Worm (Caenorhabditis elegans) whole organism, young adult: ENCODE measurements around the gene algn-9.

Experiments used
- F23B12.7 ChIP-seq: sonication (generic microtip); optimal IDR thresholded peaks from 2 replicates; lab custom pipeline; 2017; ENCODE audit warnings: missing genetic modification characterization, mild to moderate bottlenecking, missing compliant biosample characterization, antibody characterized with exemption, moderate library complexity; ENCODE audit not compliant: insufficient read depth
- F39B2.1 ChIP-seq: fragments of 200-800 bp; sonication (Bioruptor generic); IDR thresholded peaks from 2 replicates; pipeline ENCODE4 v1.3.6; 2022; ENCODE audit warnings: missing genetic modification reagents, missing genetic modification characterization, missing compliant biosample characterization
- F49E8.2 ChIP-seq: sonication (generic microtip); optimal IDR thresholded peaks from 3 replicates; lab custom pipeline; 2017; ENCODE audit warnings: missing genetic modification characterization, mild to moderate bottlenecking, missing compliant biosample characterization, antibody characterized with exemption, moderate library complexity; ENCODE audit not compliant: insufficient read depth
- F55B11.4 ChIP-seq: sonication (generic microtip); optimal IDR thresholded peaks from 2 replicates; lab custom pipeline; 2016; ENCODE audit warnings: missing compliant biosample characterization, missing genetic modification characterization, borderline replicate concordance; ENCODE audit not compliant: insufficient read depth
- K12H6.12 ChIP-seq: fragments of 200-800 bp; sonication (Bioruptor generic); optimal IDR thresholded peaks from 2 replicates; lab custom pipeline; 2018; ENCODE audit warnings: mild to moderate bottlenecking, missing genetic modification characterization, missing compliant biosample characterization
- T26A5.8 ChIP-seq: sonication (generic microtip); optimal IDR thresholded peaks from 2 replicates; lab custom pipeline; 2016; ENCODE audit warnings: missing genetic modification characterization, missing compliant biosample characterization
- Y53G8AR.9 ChIP-seq: fragments of 200-800 bp; sonication (Bioruptor generic); conservative IDR thresholded peaks from 2 replicates; pipeline ENCODE4 v1.3.6; 2022; ENCODE audit warnings: missing genetic modification reagents, missing genetic modification characterization, missing compliant biosample characterization
- Y95B8A.8 ChIP-seq: fragments of 200-800 bp; sonication (Bioruptor generic); IDR thresholded peaks from 2 replicates; pipeline ENCODE4 v1.3.6; 2022; ENCODE audit warnings: missing genetic modification reagents, missing genetic modification characterization, missing compliant biosample characterization
- aptf-3 ChIP-seq: fragments of 200-800 bp; sonication (Bioruptor generic); IDR thresholded peaks from 2 replicates; pipeline ENCODE4 v1.3.6; 2022; ENCODE audit warnings: missing genetic modification characterization, missing compliant biosample characterization
- bed-1 ChIP-seq: fragments of 200-800 bp; sonication (Bioruptor generic); IDR thresholded peaks from 2 replicates; pipeline ENCODE4 v1.3.6; 2022; ENCODE audit warnings: missing genetic modification reagents, missing genetic modification characterization, missing compliant biosample characterization
- cebp-1 ChIP-seq, 2 experiments: fragments of 200-800 bp in 1 of 2; sonication (Bioruptor generic) in 1 of 2; sonication (generic microtip) in 1 of 2; IDR thresholded peaks in 1 of 2; optimal IDR thresholded peaks in 1 of 2; 2 replicates each; pipeline versions ENCODE4 v1.3.6 to Lab custom; 2017 to 2022; ENCODE audit warnings: missing compliant biosample characterization in 2 of 2, missing genetic modification characterization in 2 of 2, mild to moderate bottlenecking in 1 of 2, missing genetic modification reagents in 1 of 2, moderate library complexity in 1 of 2
- ceh-100 ChIP-seq: fragments of 200-800 bp; sonication (Bioruptor generic); IDR thresholded peaks from 2 replicates; pipeline ENCODE4 v1.3.6; 2022; ENCODE audit warnings: missing genetic modification reagents, missing genetic modification characterization, missing compliant biosample characterization
- ceh-27 ChIP-seq: fragments of 200-800 bp; sonication (Bioruptor generic); optimal IDR thresholded peaks from 2 replicates; lab custom pipeline; 2018; ENCODE audit warnings: mild to moderate bottlenecking, missing genetic modification characterization, moderate library complexity, missing compliant biosample characterization
- ceh-58 ChIP-seq: fragments of 200-800 bp; sonication (Bioruptor generic); IDR thresholded peaks from 2 replicates; pipeline ENCODE4 v1.3.6; 2022; ENCODE audit warnings: missing genetic modification characterization, missing compliant biosample characterization
- chd-7 ChIP-seq: sonication (generic microtip); optimal IDR thresholded peaks from 2 replicates; lab custom pipeline; 2016; ENCODE audit warnings: mild to moderate bottlenecking, missing genetic modification characterization, moderate library complexity, missing compliant biosample characterization
- egl-44 ChIP-seq: fragments of 200-800 bp; sonication (Bioruptor generic); IDR thresholded peaks from 2 replicates; pipeline ENCODE4 v1.3.6; 2022; ENCODE audit warnings: missing genetic modification reagents, missing genetic modification characterization, missing compliant biosample characterization
- ekl-4 ChIP-seq: fragments of 200-800 bp; sonication (Bioruptor generic); IDR thresholded peaks from 2 replicates; pipeline ENCODE4 v1.3.6; 2022; ENCODE audit warnings: missing genetic modification reagents, missing genetic modification characterization, missing compliant biosample characterization
- him-1 ChIP-seq: sonication (generic microtip); optimal IDR thresholded peaks from 2 replicates; lab custom pipeline; 2016; ENCODE audit warnings: missing genotype, missing genetic modification reagents, missing genetic modification characterization, missing compliant biosample characterization
- hmg-20 ChIP-seq: fragments of 200-800 bp; sonication (Bioruptor generic); IDR thresholded peaks from 2 replicates; pipeline ENCODE4 v1.3.6; 2022; ENCODE audit warnings: missing genetic modification reagents, missing genetic modification characterization, missing compliant biosample characterization
- lin-26 ChIP-seq: fragments of 200-800 bp; sonication (Bioruptor generic); IDR thresholded peaks from 2 replicates; pipeline ENCODE4 v1.3.6; 2022; ENCODE audit warnings: missing genetic modification reagents, missing genetic modification characterization, missing compliant biosample characterization
- lin-35 ChIP-seq, 3 experiments: fragments of 150-350 bp in 2 of 3; sonication (generic microtip) in 1 of 3; optimal IDR thresholded peaks; 2 replicates each; lab custom pipeline; 2014 to 2018; ENCODE audit warnings: missing biosample characterization in 3 of 3, missing genetic modification characterization in 3 of 3, missing genetic modification reagents in 3 of 3
- lin-54 ChIP-seq: fragments of 200-800 bp; sonication (Bioruptor generic); optimal IDR thresholded peaks from 2 replicates; lab custom pipeline; 2018; ENCODE audit warnings: mild to moderate bottlenecking, missing genetic modification characterization, missing compliant biosample characterization
- lsy-27 ChIP-seq: sonication (generic microtip); optimal IDR thresholded peaks from 2 replicates; lab custom pipeline; 2017; ENCODE audit warnings: missing genetic modification characterization, mild to moderate bottlenecking, missing compliant biosample characterization, antibody characterized with exemption, missing genotype, borderline replicate concordance; ENCODE audit not compliant: insufficient read depth
- madf-8 ChIP-seq: fragments of 200-800 bp; sonication (Bioruptor generic); conservative IDR thresholded peaks from 2 replicates; pipeline ENCODE4 v1.3.6; 2022; ENCODE audit warnings: missing genetic modification reagents, missing genetic modification characterization, missing compliant biosample characterization
- mes-4 ChIP-seq: sonication (generic microtip); optimal IDR thresholded peaks from 2 replicates; lab custom pipeline; 2016; ENCODE audit warnings: missing genotype, missing genetic modification characterization, missing compliant biosample characterization
- nhr-80 ChIP-seq: sonication (generic microtip); optimal IDR thresholded peaks from 2 replicates; lab custom pipeline; 2016; ENCODE audit warnings: missing genetic modification characterization, missing compliant biosample characterization
- repo-1 ChIP-seq: sonication (generic microtip); optimal IDR thresholded peaks from 2 replicates; lab custom pipeline; 2017; ENCODE audit warnings: mild to moderate bottlenecking, missing genetic modification characterization, missing compliant biosample characterization
- rpc-1 ChIP-seq, 2 experiments: fragments of 150-350 bp in 1 of 2; sonication (generic microtip) in 1 of 2; optimal IDR thresholded peaks; 2 replicates each; lab custom pipeline; 2014 to 2018; ENCODE audit warnings: missing biosample characterization in 1 of 2, missing genetic modification characterization in 1 of 2, missing genetic modification reagents in 1 of 2, missing genotype in 1 of 2
- snpc-1.1 ChIP-seq: sonication (generic microtip); optimal IDR thresholded peaks from 2 replicates; lab custom pipeline; 2017; ENCODE audit warnings: missing genetic modification characterization, mild to moderate bottlenecking, missing compliant biosample characterization, antibody characterized with exemption, moderate library complexity, missing genotype, missing genetic modification reagents; ENCODE audit not compliant: insufficient read depth
- snpc-3.4 ChIP-seq: sonication (generic microtip); optimal IDR thresholded peaks from 2 replicates; lab custom pipeline; 2017; ENCODE audit warnings: missing genetic modification characterization, mild to moderate bottlenecking, missing compliant biosample characterization, antibody characterized with exemption, moderate library complexity, missing genotype, missing genetic modification reagents
- sptf-2 ChIP-seq: fragments of 200-800 bp; sonication (Bioruptor generic); optimal IDR thresholded peaks from 2 replicates; lab custom pipeline; 2018; ENCODE audit warnings: mild to moderate bottlenecking, missing genetic modification characterization, missing compliant biosample characterization
- tbp1 ChIP-seq: fragments of 200-800 bp; sonication (Bioruptor generic); optimal IDR thresholded peaks from 2 replicates; lab custom pipeline; 2018; ENCODE audit warnings: mild to moderate bottlenecking, missing genetic modification characterization, missing compliant biosample characterization
- tlf-1 ChIP-seq: fragments of 200-800 bp; sonication (Bioruptor generic); optimal IDR thresholded peaks from 2 replicates; lab custom pipeline; 2018; ENCODE audit warnings: mild to moderate bottlenecking, missing genetic modification characterization, missing compliant biosample characterization
- unc-130 ChIP-seq: sonication (generic microtip); optimal IDR thresholded peaks from 2 replicates; lab custom pipeline; 2016; ENCODE audit warnings: missing genetic modification reagents, missing genetic modification characterization, missing compliant biosample characterization
- unc-62 ChIP-seq: fragments of 150-350 bp; optimal IDR thresholded peaks from 2 replicates; lab custom pipeline; 2014; ENCODE audit warnings: missing biosample characterization, missing genetic modification reagents, missing genetic modification characterization
- zfh-2 ChIP-seq: fragments of 200-800 bp; sonication (Bioruptor generic); conservative IDR thresholded peaks from 2 replicates; pipeline ENCODE4 v1.3.6; 2022; ENCODE audit warnings: missing genetic modification reagents, missing genetic modification characterization, missing compliant biosample characterization

The algn-9 gene

DNA sequence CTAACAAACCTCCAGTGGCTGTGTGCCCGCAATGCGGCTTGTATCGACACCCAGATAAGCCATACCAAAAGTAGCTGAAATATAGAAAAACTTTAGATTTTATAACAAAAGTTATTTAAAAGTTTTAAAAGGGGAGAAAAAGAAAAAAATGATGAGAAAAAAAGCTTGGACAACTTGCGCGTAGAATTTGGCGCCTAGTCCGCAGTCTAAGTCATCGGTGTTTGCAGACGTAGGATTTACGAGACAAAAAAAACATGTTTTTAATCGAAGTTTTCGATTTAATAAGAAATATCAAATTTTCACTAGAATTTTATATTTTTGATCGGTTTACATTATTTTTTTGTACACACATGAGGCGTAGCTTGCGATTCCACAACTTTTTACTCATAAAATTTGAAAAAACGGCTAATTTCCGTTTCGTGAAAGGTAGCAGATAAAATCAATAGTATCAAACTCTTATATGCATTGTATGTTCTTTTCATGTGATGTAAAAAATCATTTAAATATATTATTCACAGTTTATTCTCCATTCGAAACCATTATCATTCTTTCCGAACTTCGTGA, 42.1 kb upstream of the algn-9 start, which contains the start of gene pro-1 (continued):
- TF ChIP-seq unc-62 (GFP tag; lab: Kevin White, UChicago), result peak; percentile 84
- peak; percentile 68 for TF ChIP-seq repo-1 (tag; lab: Kevin White, UChicago)
- TF ChIP-seq snpc-3.4, result no peak
- peak; percentile 79; the same call in 1 of the 2 replicates for TF ChIP-seq egl-44 (GFP tag; lab: Robert Waterston, UW)
- TF ChIP-seq bed-1 (GFP tag; lab: Robert Waterston, UW), result no peak
- peak; percentile 62 for TF ChIP-seq tbp1 (GFP tag; lab: Kevin White, UChicago)
- TF ChIP-seq F55B11.4 (tag; lab: Kevin White, UChicago), result no peak
- peak; percentile 50 for TF ChIP-seq T26A5.8 (tag; lab: Kevin White, UChicago)
- TF ChIP-seq mes-4, result no peak
- TF ChIP-seq F49E8.2 (tag; lab: Kevin White, UChicago), result no peak
- TF ChIP-seq hmg-20 (GFP tag; lab: Robert Waterston, UW), result peak; percentile 30; the same call in 1 of the 2 replicates
- TF ChIP-seq snpc-1.1, result peak; percentile 37
- peak; percentile 26 for TF ChIP-seq ceh-27 (GFP tag; lab: Kevin White, UChicago)
- no peak for TF ChIP-seq F23B12.7 (tag; lab: Kevin White, UChicago)
- no peak for TF ChIP-seq him-1 (tag; lab: Kevin White, UChicago)
- peak; percentile 66 for TF ChIP-seq ceh-100
- TF ChIP-seq chd-7, result peak; percentile 94
- TF ChIP-seq sptf-2 (GFP tag; lab: Kevin White, UChicago), result no peak
- peak; percentile 91; the same call in 1 of the 2 replicates for TF ChIP-seq aptf-3 (GFP tag; lab: Robert Waterston, UW)
- TF ChIP-seq lsy-27 (tag; lab: Kevin White, UChicago), result peak; percentile 65
- TF ChIP-seq unc-130 (GFP tag; lab: Kevin White, UChicago), result no peak
- TF ChIP-seq F39B2.1, result peak; percentile 74; the same call in 1 of the 2 replicates
- TF ChIP-seq ekl-4 (GFP tag; lab: Robert Waterston, UW), result peak; percentile 90
- TF ChIP-seq ceh-58, result peak; percentile 37; the same call in 1 of the 2 replicates
- TF ChIP-seq Y53G8AR.9 (GFP tag; lab: Robert Waterston, UW), result peak; percentile 88
- TF ChIP-seq zfh-2 (GFP tag; lab: Robert Waterston, UW), result no peak
- peak; percentile 85 for TF ChIP-seq Y95B8A.8 (GFP tag; lab: Robert Waterston, UW)
- no peak; the same call in none of the 2 replicates for TF ChIP-seq lin-26 (GFP tag; lab: Robert Waterston, UW)
- peak in 2 of 3 experiments; percentile 40 to 79 for TF ChIP-seq lin-35 (GFP tag; optimal IDR thresholded peaks at IDR 0.05; lab: Kevin White, UChicago)
- TF ChIP-seq lin-54, result peak; percentile 74
- TF ChIP-seq K12H6.12 (tag; lab: Kevin White, UChicago), result peak; percentile 65
- TF ChIP-seq cebp-1 (GFP tag; IDR thresholded peaks at IDR 0.05; lab: Robert Waterston, UW), result peak; percentile 18; the same call in 1 of the 2 replicates
- TF ChIP-seq cebp-1 (tag; optimal IDR thresholded peaks at IDR 0.05; lab: Kevin White, UChicago), result peak; percentile 89
- TF ChIP-seq rpc-1 (optimal IDR thresholded peaks at IDR 0.05; lab: Kevin White, UChicago), result no peak
- TF ChIP-seq rpc-1 (tag; optimal IDR thresholded peaks at IDR 0.05; lab: Kevin White, UChicago), result no peak
- peak; percentile 15 for TF ChIP-seq nhr-80 (tag; lab: Kevin White, UChicago)
- TF ChIP-seq tlf-1 (GFP tag; lab: Kevin White, UChicago), result peak; percentile 76
- 0 out of 2 replicates have a peak, but pooled peaks have one; percentile 5 for TF ChIP-seq madf-8 (GFP tag; lab: Robert Waterston, UW)
